Fruit fly (Drosophila melanogaster): Measurements from ENCODE around the gene CG2991.

Gene CG2991

DNA sequence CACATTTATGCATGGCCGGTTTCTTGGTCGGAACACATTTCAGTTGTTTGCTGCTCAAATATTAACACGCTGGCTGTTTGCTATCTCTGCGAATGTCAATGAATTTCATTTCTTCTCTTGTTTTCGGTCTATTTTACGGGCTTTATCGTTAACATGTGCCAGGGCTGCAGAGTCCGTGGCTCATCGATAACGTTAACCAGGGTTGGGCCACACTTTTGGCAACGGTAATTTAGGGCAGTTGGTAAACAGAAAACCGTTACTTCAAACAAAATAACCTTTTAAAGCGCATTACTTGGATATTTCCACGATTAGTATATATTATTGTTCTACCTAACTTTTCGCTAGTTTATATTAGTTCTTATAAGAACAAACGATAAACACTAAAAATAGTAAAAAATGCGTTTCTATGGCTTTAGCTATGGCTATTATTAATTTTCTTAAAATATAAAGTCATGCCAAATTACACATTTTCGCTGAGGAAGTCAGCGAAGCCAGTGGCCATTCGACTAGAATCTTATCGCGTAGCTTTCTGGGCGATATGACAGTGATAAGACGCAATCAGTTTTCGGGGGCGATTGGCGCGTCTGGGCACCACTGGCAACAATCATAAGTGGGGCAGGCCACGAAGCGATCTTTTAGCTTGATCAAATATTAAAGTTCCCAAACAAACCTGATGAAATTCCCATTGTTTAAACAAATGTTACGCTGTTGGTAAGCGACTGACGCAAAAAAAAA lies 26.2 kb downstream of the CG2991 start (continued):
- TF ChIP-seq Sin3A (optimal IDR thresholded peaks at IDR 0.05): peak; percentile 20
- TF ChIP-seq CG8924 (tag; optimal IDR thresholded peaks at IDR 0.05): peak; percentile 47
- TF ChIP-seq CG12104 (GFP tag; optimal IDR thresholded peaks at IDR 0.05): no peak
- peak; percentile 45 for TF ChIP-seq vvl (GFP tag; IDR thresholded peaks at IDR 0.05)
- TF ChIP-seq lilli (GFP tag; optimal IDR thresholded peaks at IDR 0.05): peak; percentile 92
- TF ChIP-seq knrl (GFP tag; IDR thresholded peaks at IDR 0.05; ENCODE audit: partially characterized antibody): no peak
- TF ChIP-seq CG7786 (GFP tag; optimal IDR thresholded peaks at IDR 0.05): peak; percentile 17
- peak; percentile 13; the same call in 1 of the 2 replicates for TF ChIP-seq CG6689 (GFP tag; IDR thresholded peaks at IDR 0.05)
- peak; percentile 18 for TF ChIP-seq fu2 (GFP tag; optimal IDR thresholded peaks at IDR 0.05)
- TF ChIP-seq CG17359 (tag; optimal IDR thresholded peaks at IDR 0.05): peak; percentile 61
- TF ChIP-seq GATAe (GFP tag; conservative IDR thresholded peaks at IDR 0.05): peak; percentile 84
- peak; percentile 45 for TF ChIP-seq unpg (GFP tag; optimal IDR thresholded peaks at IDR 0.05)
- TF ChIP-seq prd (optimal IDR thresholded peaks at IDR 0.05): no peak
- TF ChIP-seq prd (GFP tag; IDR thresholded peaks at IDR 0.05): peak; percentile 33; the same call in 1 of the 3 replicates
- no peak for TF ChIP-seq CG16779 (GFP tag; IDR thresholded peaks at IDR 0.05)
- peak; percentile 40 for TF ChIP-seq trh (GFP tag; optimal IDR thresholded peaks at IDR 0.05)
- TF ChIP-seq CG9876 (GFP tag; optimal IDR thresholded peaks at IDR 0.05): no peak
- no peak for TF ChIP-seq cas (GFP tag; IDR thresholded peaks at IDR 0.05)
- TF ChIP-seq h (optimal IDR thresholded peaks at IDR 0.05): no peak
- TF ChIP-seq CG9727 (GFP tag; optimal IDR thresholded peaks at IDR 0.05): peak; percentile 50
- TF ChIP-seq CG2678 (tag; optimal IDR thresholded peaks at IDR 0.05): peak; percentile 61
- peak; percentile 57 for TF ChIP-seq CG18599 (GFP tag; optimal IDR thresholded peaks at IDR 0.05)
- TF ChIP-seq CG3281 (GFP tag; optimal IDR thresholded peaks at IDR 0.05): peak; percentile 86
- peak; percentile 17 for TF ChIP-seq CG9797 (GFP tag; optimal IDR thresholded peaks at IDR 0.05)
- TF ChIP-seq slp2 (GFP tag; optimal IDR thresholded peaks at IDR 0.05): peak; percentile 5
- TF ChIP-seq CG4854 (GFP tag; optimal IDR thresholded peaks at IDR 0.05): peak; percentile 29
- no peak for TF ChIP-seq Hey (tag; optimal IDR thresholded peaks at IDR 0.05)
- peak; percentile 17 for TF ChIP-seq bcd (GFP tag; optimal IDR thresholded peaks at IDR 0.05)
- TF ChIP-seq toy (GFP tag; IDR thresholded peaks at IDR 0.05): no peak
- peak; percentile 60 for TF ChIP-seq CG6854 (GFP tag; optimal IDR thresholded peaks at IDR 0.05)
- TF ChIP-seq CG5953 (GFP tag; IDR thresholded peaks at IDR 0.05): no peak
- peak; percentile 47; the same call in 2 of the 3 replicates for TF ChIP-seq tgo (GFP tag; IDR thresholded peaks at IDR 0.05)
- no peak for TF ChIP-seq ken (GFP tag; IDR thresholded peaks at IDR 0.05)
- TF ChIP-seq phol (tag; optimal IDR thresholded peaks at IDR 0.05): peak; percentile 48
- peak; percentile 99 for TF ChIP-seq CG9437 (GFP tag; optimal IDR thresholded peaks at IDR 0.05)
- TF ChIP-seq psq (GFP tag; optimal IDR thresholded peaks at IDR 0.05): no peak
- peak; percentile 33 for TF ChIP-seq CG12155 (GFP tag; optimal IDR thresholded peaks at IDR 0.05)
- no peak for TF ChIP-seq CG18011 (GFP tag; optimal IDR thresholded peaks at IDR 0.05)
- peak; percentile 13 for TF ChIP-seq CG4820 (GFP tag; optimal IDR thresholded peaks at IDR 0.05)
- no peak for TF ChIP-seq salm (tag; optimal IDR thresholded peaks at IDR 0.05)
- peak in 1 of 2 experiments; percentile 57 for TF ChIP-seq crp (GFP tag; optimal IDR thresholded peaks at IDR 0.05)
- TF ChIP-seq CG11085 (GFP tag; IDR thresholded peaks at IDR 0.05): no peak
- peak; percentile 47 for TF ChIP-seq sqz (GFP tag; optimal IDR thresholded peaks at IDR 0.05)
- peak; percentile 66 for TF ChIP-seq CG13296 (GFP tag; optimal IDR thresholded peaks at IDR 0.05)
- TF ChIP-seq wek (GFP tag; optimal IDR thresholded peaks at IDR 0.05): peak; percentile 75
- TF ChIP-seq CG3726 (GFP tag; IDR thresholded peaks at IDR 0.05): 0 out of 3 replicates have a peak, but pooled peaks have one; percentile 6
- TF ChIP-seq CG10147 (GFP tag; optimal IDR thresholded peaks at IDR 0.05): peak; percentile 20
- no peak for TF ChIP-seq ato (GFP tag; IDR thresholded peaks at IDR 0.05; ENCODE audit: partially characterized antibody)
- no peak for TF ChIP-seq Nf-YB (GFP tag; optimal IDR thresholded peaks at IDR 0.05)
- peak; percentile 56 for TF ChIP-seq stwl (tag; optimal IDR thresholded peaks at IDR 0.05)

Measured in whole organism, embryonic.